Worm (Caenorhabditis elegans) whole organism, L3 larva: Measurements from ENCODE around the gene ceh-48.

Source experiments
- ZK546.5 ChIP-seq: sonication (generic microtip); optimal IDR thresholded peaks from 2 replicates; lab custom pipeline; 2017; ENCODE audit warnings: missing biosample characterization, missing genetic modification characterization
- aly-2 ChIP-seq: fragments of 150-350 bp; optimal IDR thresholded peaks from 2 replicates; lab custom pipeline; 2014; ENCODE audit warnings: missing biosample characterization, missing genetic modification characterization
- ama-1 ChIP-seq: fragments of 150-350 bp; optimal IDR thresholded peaks from 2 replicates; lab custom pipeline; 2018
- ceh-16 ChIP-seq: sonication (generic microtip); optimal IDR thresholded peaks from 2 replicates; lab custom pipeline; 2017; ENCODE audit warnings: missing biosample characterization, missing genetic modification characterization
- ceh-28 ChIP-seq: fragments of 150-350 bp; optimal IDR thresholded peaks from 2 replicates; lab custom pipeline; 2014; ENCODE audit warnings: missing biosample characterization, missing genetic modification reagents, missing genetic modification characterization
- ceh-9 ChIP-seq: sonication (generic microtip); optimal IDR thresholded peaks from 2 replicates; lab custom pipeline; 2018; ENCODE audit warnings: missing biosample characterization, missing genetic modification characterization
- egl-27 ChIP-seq: sonication (generic microtip); optimal IDR thresholded peaks from 4 replicates; lab custom pipeline; 2017; ENCODE audit warnings: missing biosample characterization, missing genetic modification reagents, missing genetic modification characterization
- egl-5 ChIP-seq: fragments of 150-350 bp; optimal IDR thresholded peaks from 2 replicates; lab custom pipeline; 2017; ENCODE audit warnings: missing biosample characterization, missing genetic modification reagents, missing genetic modification characterization, inconsistent platforms
- elt-1 ChIP-seq: fragments of 150-350 bp; optimal IDR thresholded peaks from 2 replicates; lab custom pipeline; 2014; ENCODE audit warnings: missing biosample characterization, missing genetic modification characterization
- elt-2 ChIP-seq: sonication (generic microtip); optimal IDR thresholded peaks from 2 replicates; lab custom pipeline; 2016; ENCODE audit warnings: missing genetic modification reagents, mild to moderate bottlenecking, missing genetic modification characterization, missing compliant biosample characterization
- hmg-11 ChIP-seq: sonication (generic microtip); optimal IDR thresholded peaks from 2 replicates; lab custom pipeline; 2016; ENCODE audit warnings: missing genetic modification characterization, missing compliant biosample characterization
- lin-15B ChIP-seq: fragments of 150-350 bp; optimal IDR thresholded peaks from 2 replicates; lab custom pipeline; 2014; ENCODE audit warnings: missing biosample characterization, missing genetic modification characterization
- lin-39 ChIP-seq: fragments of 150-350 bp; optimal IDR thresholded peaks from 2 replicates; lab custom pipeline; 2018; ENCODE audit warnings: missing biosample characterization, missing genetic modification reagents, missing genetic modification characterization
- lsy-12 ChIP-seq: sonication (generic microtip); optimal IDR thresholded peaks from 2 replicates; lab custom pipeline; 2016; ENCODE audit warnings: mild to moderate bottlenecking, missing genetic modification characterization, missing compliant biosample characterization
- mdl-1 ChIP-seq: fragments of 150-350 bp; optimal IDR thresholded peaks from 2 replicates; lab custom pipeline; 2014; ENCODE audit warnings: missing biosample characterization, missing genetic modification characterization
- nfya-1 ChIP-seq: sonication (generic microtip); optimal IDR thresholded peaks from 2 replicates; lab custom pipeline; 2017; ENCODE audit warnings: missing genetic modification characterization, mild to moderate bottlenecking, missing compliant biosample characterization, antibody characterized with exemption, moderate library complexity; ENCODE audit not compliant: insufficient read depth
- nhr-11 ChIP-seq: fragments of 150-350 bp; optimal IDR thresholded peaks from 2 replicates; lab custom pipeline; 2014; ENCODE audit warnings: missing biosample characterization, missing genetic modification characterization
- nhr-23 ChIP-seq: fragments of 150-350 bp; optimal IDR thresholded peaks from 2 replicates; lab custom pipeline; 2014; ENCODE audit warnings: missing biosample characterization, missing genetic modification reagents, missing genetic modification characterization
- nhr-237 ChIP-seq: fragments of 150-350 bp; optimal IDR thresholded peaks from 2 replicates; lab custom pipeline; 2014; ENCODE audit warnings: missing biosample characterization, missing genetic modification characterization
- nhr-25 ChIP-seq: sonication (generic microtip); optimal IDR thresholded peaks from 2 replicates; lab custom pipeline; 2017; ENCODE audit warnings: missing biosample characterization, missing genetic modification characterization
- nhr-28 ChIP-seq: fragments of 150-350 bp; optimal IDR thresholded peaks from 2 replicates; lab custom pipeline; 2014; ENCODE audit warnings: missing biosample characterization, missing genetic modification characterization
- nhr-43 ChIP-seq: sonication (generic microtip); optimal IDR thresholded peaks from 2 replicates; lab custom pipeline; 2016; ENCODE audit warnings: mild to moderate bottlenecking, missing genetic modification characterization, missing compliant biosample characterization; ENCODE audit not compliant: poor library complexity, severe bottlenecking
- nhr-67 ChIP-seq: fragments of 150-350 bp; optimal IDR thresholded peaks from 2 replicates; lab custom pipeline; 2014; ENCODE audit warnings: missing biosample characterization, missing genetic modification characterization
- pha-4 ChIP-seq: fragments of 150-350 bp; optimal IDR thresholded peaks from 2 replicates; lab custom pipeline; 2014; ENCODE audit warnings: missing biosample characterization, missing genetic modification reagents, missing genetic modification characterization
- pqm-1 ChIP-seq: fragments of 150-350 bp; optimal IDR thresholded peaks from 2 replicates; lab custom pipeline; 2017; ENCODE audit warnings: missing biosample characterization, missing genetic modification characterization, inconsistent platforms
- sea-2 ChIP-seq: fragments of 150-350 bp; sonication (generic microtip); optimal IDR thresholded peaks from 4 replicates; lab custom pipeline; 2014; ENCODE audit warnings: missing biosample characterization, missing genetic modification reagents, missing genetic modification characterization
- skn-1 ChIP-seq: fragments of 150-350 bp; optimal IDR thresholded peaks from 2 replicates; lab custom pipeline; 2014; ENCODE audit warnings: missing biosample characterization, missing genetic modification characterization
- snpc-4 ChIP-seq: fragments of 150-350 bp; optimal IDR thresholded peaks from 2 replicates; lab custom pipeline; 2014; ENCODE audit warnings: missing biosample characterization, missing genetic modification characterization
- tbx-2 ChIP-seq: sonication (generic microtip); optimal IDR thresholded peaks from 2 replicates; lab custom pipeline; 2016; ENCODE audit warnings: mild to moderate bottlenecking, missing genetic modification characterization, missing compliant biosample characterization
- unc-39 ChIP-seq: sonication (generic microtip); optimal IDR thresholded peaks from 4 replicates; lab custom pipeline; 2017; ENCODE audit warnings: missing biosample characterization, missing genetic modification characterization
- unc-62 ChIP-seq: fragments of 150-350 bp; sonication (generic microtip); optimal IDR thresholded peaks from 4 replicates; lab custom pipeline; 2014; ENCODE audit warnings: missing biosample characterization, missing genetic modification reagents, missing genetic modification characterization
- zag-1 ChIP-seq: fragments of 150-350 bp; optimal IDR thresholded peaks from 2 replicates; lab custom pipeline; 2014; ENCODE audit warnings: missing biosample characterization, missing genetic modification characterization
- ztf-11 ChIP-seq: fragments of 150-350 bp; optimal IDR thresholded peaks from 2 replicates; lab custom pipeline; 2014; ENCODE audit warnings: missing biosample characterization, missing genetic modification characterization

ceh-48 gene

DNA sequence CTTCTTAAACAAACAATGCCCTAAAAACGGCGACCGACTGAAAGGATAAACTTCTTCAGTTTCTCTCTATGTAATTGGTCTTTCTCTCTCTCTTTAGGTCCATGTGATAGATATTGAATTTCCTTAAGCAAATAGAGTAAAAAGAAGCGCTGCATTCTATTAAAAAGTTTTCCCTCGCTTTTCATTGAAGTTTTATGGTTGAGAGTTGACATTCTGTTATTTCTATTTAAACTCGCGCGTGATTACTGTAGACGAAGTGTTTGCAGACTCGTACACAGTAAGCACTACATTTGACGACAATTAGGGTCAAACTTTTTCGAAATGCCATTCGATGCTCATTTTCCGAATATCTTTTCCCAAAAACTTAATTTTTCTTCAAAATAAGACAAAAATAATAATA lies 34.8 kb upstream of the ceh-48 start:
- TF ChIP-seq pha-4 (tag; lab: Kevin White, UChicago) (peak; percentile 57), pqm-1 (tag; lab: Kevin White, UChicago) (no peak)
- TF ChIP-seq, all 47 proteins: peak for 1

DNA sequence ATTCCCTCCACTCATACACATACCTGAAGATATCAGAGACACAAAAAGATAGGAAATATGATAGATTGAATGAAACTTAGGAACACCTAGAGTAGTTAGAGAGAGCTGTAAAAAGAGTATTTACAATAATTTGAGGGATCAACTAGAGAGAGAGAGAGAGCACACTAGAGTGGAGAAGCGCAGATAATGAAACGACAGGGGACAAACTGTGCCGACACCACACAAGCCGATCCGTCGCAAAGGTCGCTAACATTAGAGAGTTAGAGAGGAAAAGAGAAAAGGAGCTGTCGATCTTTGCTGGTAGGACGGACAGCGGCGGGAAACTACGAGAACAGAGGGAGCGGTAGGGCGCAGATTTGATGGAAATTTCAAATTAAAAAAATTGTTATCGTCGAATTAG lies 26.8 kb upstream of the ceh-48 start, which contains the start of gene dyci-1:
Gene dyci-1, minus strand, starts transcription at position 122 of the 400 bp plus-strand sequence.
- TF ChIP-seq aly-2 (tag; lab: Kevin White, UChicago) (no peak), elt-1 (tag; lab: Kevin White, UChicago) (no peak), lin-15B (tag; lab: Kevin White, UChicago) (peak; percentile 30), nhr-25 (tag; lab: Kevin White, UChicago) (peak; percentile 30), elt-2 (tag; lab: Kevin White, UChicago) (peak; percentile 22), nfya-1 (tag; lab: Kevin White, UChicago) (peak; percentile 32), pha-4 (tag; lab: Kevin White, UChicago) (peak; percentile 87), ceh-28 (tag; lab: Kevin White, UChicago) (peak; percentile 17), snpc-4 (peak; percentile 13)

DNA sequence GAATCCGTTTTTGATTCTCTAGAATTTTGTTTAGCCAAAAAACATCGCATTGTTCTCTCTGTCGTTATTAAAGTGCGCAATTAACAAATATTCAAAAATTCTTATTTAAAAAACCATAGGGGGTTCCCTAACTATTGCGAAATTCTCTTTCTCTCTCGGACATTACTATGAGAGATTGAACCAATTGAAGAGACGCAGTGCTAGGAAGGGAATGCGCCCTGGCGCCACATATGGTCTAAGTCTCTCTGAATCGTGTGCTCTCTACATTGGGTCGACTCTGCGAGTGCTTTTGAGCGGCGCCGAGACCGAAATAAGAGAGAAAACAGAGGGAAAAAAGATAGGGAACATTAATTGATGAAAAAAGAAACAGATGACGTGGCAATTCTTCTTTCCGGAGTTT lies 26.0 kb upstream of the ceh-48 start:
- TF ChIP-seq elt-2 (tag; lab: Kevin White, UChicago) = peak; percentile 60
- peak; percentile 54 for TF ChIP-seq snpc-4
- TF ChIP-seq ZK546.5 (tag; lab: Kevin White, UChicago) = no peak
- TF ChIP-seq pha-4 (tag; lab: Kevin White, UChicago) = peak; percentile 79
- peak; percentile 49 for TF ChIP-seq pqm-1 (tag; lab: Kevin White, UChicago)
- no peak for TF ChIP-seq nhr-28 (tag; lab: Kevin White, UChicago)
- TF ChIP-seq nfya-1 (tag; lab: Kevin White, UChicago) = peak; percentile 85
- peak; percentile 45 for TF ChIP-seq ceh-28 (tag; lab: Kevin White, UChicago)
- TF ChIP-seq nhr-43 = peak; percentile 14
- no peak for TF ChIP-seq egl-27
- TF ChIP-seq nhr-23 (tag; lab: Kevin White, UChicago) = peak; percentile 52
- TF ChIP-seq lin-39 (tag; lab: Kevin White, UChicago) = peak; percentile 63
- TF ChIP-seq hmg-11 (tag; lab: Kevin White, UChicago) = peak; percentile 89
- TF ChIP-seq zag-1 = peak; percentile 17
- no peak for TF ChIP-seq sea-2 (GFP tag; lab: Kevin White, UChicago)
- no peak for TF ChIP-seq ceh-16 (tag; lab: Kevin White, UChicago)
- TF ChIP-seq skn-1 (tag; lab: Kevin White, UChicago) = peak; percentile 14
- no peak for TF ChIP-seq nhr-67
- peak; percentile 57 for TF ChIP-seq egl-5
- TF ChIP-seq nhr-25 (tag; lab: Kevin White, UChicago) = peak; percentile 32
- peak; percentile 52 for TF ChIP-seq lin-15B (tag; lab: Kevin White, UChicago)
- TF ChIP-seq tbx-2 (tag; lab: Kevin White, UChicago) = peak; percentile 4
- TF ChIP-seq unc-62 (GFP tag; lab: Kevin White, UChicago) = no peak
- TF ChIP-seq lsy-12 (tag; lab: Kevin White, UChicago) = peak; percentile 59
- TF ChIP-seq, all 47 proteins: peak for 17

DNA sequence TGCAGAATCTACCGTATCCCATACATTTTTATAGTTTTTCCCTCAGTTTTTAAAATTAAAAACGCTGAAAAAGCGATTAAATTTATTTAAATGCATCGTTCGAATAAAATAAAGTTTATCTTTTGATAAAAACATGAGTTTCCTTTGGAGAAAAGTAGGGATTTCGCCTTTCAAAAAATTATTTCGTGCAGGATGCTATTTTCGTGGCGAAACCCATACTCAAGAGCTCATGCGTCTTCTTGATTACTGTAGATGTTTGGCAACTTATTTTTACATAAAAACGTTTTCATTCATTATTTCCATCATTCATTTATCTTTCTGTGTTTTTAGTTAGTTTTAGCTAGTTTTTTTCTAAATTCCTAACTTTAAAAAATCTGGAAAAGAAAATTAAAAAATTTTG lies 22.0 kb upstream of the ceh-48 start:
- TF ChIP-seq mdl-1 (no peak), nhr-23 (tag; lab: Kevin White, UChicago) (no peak), ceh-9 (tag; lab: Kevin White, UChicago) (no peak), nhr-67 (no peak), hmg-11 (tag; lab: Kevin White, UChicago) (no peak), nhr-237 (tag; lab: Kevin White, UChicago) (no peak), unc-62 (GFP tag; lab: Kevin White, UChicago) (no peak), unc-39 (tag; lab: Kevin White, UChicago) (no peak), nhr-43 (no peak), elt-1 (tag; lab: Kevin White, UChicago) (no peak), ztf-11 (tag; lab: Kevin White, UChicago) (no peak), ama-1 (lab: Kevin White, UChicago) (no peak), egl-27 (no peak), nhr-11 (tag; lab: Kevin White, UChicago) (no peak), tbx-2 (tag; lab: Kevin White, UChicago) (no peak), pqm-1 (tag; lab: Kevin White, UChicago) (no peak), nfya-1 (tag; lab: Kevin White, UChicago) (no peak)
- TF ChIP-seq, all 47 proteins: peak for 0
